Worm (Caenorhabditis elegans): ENCODE data around the gene ins-39.

Gene ins-39

DNA sequence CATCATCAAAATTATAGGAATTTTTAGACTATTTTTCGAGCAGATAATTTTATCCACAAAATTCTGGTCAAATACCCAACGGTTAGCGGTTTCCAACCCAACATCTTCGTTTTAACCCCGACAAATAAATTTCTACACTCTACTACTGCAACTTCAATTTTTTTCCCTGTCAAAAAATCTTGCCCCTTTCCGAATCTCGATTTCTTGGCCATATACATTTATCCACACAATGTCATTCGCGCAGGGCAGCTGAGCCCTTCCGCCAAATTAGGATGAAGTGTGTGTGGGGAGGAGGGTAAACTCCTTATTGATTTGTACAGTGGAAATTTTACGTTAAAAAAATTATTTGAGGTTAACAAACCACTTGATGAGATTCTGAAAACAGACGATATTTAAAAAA lies 597 bp upstream of the ins-39 start (continued):
- peak; percentile 79 to 87 for TF ChIP-seq efl-1 (optimal IDR thresholded peaks at IDR 0.05)
- peak; percentile 36 to 92 for TF ChIP-seq efl-1 (GFP tag; optimal IDR thresholded peaks at IDR 0.05 in 1 of 2)
- peak; percentile 92 for TF ChIP-seq unc-130 (tag; optimal IDR thresholded peaks at IDR 0.05)
- peak; percentile 98 for TF ChIP-seq C16A3.4 (tag; optimal IDR thresholded peaks at IDR 0.05)
- TF ChIP-seq tlp-1 (tag; optimal IDR thresholded peaks at IDR 0.05) = no peak
- peak; percentile 46 for TF ChIP-seq blmp-1 (tag; optimal IDR thresholded peaks at IDR 0.05)
- TF ChIP-seq nhr-47 (tag; optimal IDR thresholded peaks at IDR 0.05) = peak; percentile 99

DNA sequence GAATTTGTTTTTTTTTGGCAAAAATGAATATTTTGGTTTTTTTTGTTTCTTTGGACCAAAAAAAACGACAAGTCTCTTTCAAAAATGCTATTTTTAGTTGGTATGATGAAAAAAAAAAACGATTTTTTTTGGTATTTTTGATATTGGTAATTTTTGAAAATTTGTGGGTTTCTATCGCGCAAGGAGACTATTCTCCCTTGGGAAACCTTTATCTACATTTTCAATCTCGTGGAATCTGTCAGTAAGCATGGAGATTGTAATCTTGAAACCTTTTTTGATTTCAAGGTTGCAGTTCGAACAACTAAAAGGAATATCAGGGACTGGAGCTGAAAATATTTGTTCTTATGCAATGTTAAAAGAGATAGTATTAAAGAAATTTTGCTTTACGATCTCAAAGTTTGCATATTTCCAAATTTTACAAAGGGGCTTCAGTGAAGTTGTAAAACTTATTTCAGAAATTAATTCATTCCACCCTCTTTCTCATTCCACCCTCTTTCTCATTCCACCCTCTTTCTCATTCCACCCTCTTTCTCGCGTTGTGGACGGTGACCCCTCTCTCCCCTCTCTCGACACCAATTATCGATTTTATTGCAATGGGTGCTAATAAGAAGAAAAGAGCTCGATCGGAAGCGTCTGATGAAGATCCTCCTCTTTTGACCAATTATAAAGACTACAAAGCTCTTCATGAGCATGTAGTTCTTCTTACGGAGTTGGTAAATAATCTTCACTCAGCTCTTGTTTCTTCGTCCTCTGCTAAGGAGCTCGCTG lies 5.1 kb downstream of the ins-39 start:
- TF ChIP-seq nhr-71 (tag; optimal IDR thresholded peaks at IDR 0.05) (peak; percentile 13), nhr-20 (tag; optimal IDR thresholded peaks at IDR 0.05) (peak; percentile 19), mep-1 (tag; optimal IDR thresholded peaks at IDR 0.05) (peak; percentile 20), ama-1 (optimal IDR thresholded peaks at IDR 0.05) (no peak), Y116A8C.19 (tag; optimal IDR thresholded peaks at IDR 0.05; ENCODE audit: borderline replicate concordance) (no peak), unc-98 (GFP tag; IDR thresholded peaks at IDR 0.05) (no peak), skn-1 (tag; optimal IDR thresholded peaks at IDR 0.05) (peak; percentile 61), tlp-1 (tag; optimal IDR thresholded peaks at IDR 0.05) (no peak), isw-1 (GFP tag; IDR thresholded peaks at IDR 0.05) (no peak), sup-37 (GFP tag; optimal IDR thresholded peaks at IDR 0.05) (no peak), nhr-47 (tag; optimal IDR thresholded peaks at IDR 0.05) (peak; percentile 62), ceh-82 (tag; optimal IDR thresholded peaks at IDR 0.05) (peak in 1 of 3 experiments; percentile 12), mef-2 (tag; optimal IDR thresholded peaks at IDR 0.05) (no peak), hlh-17 (GFP tag; optimal IDR thresholded peaks at IDR 0.05; ENCODE audit: borderline replicate concordance) (no peak), fkh-10 (GFP tag; optimal IDR thresholded peaks at IDR 0.05) (no peak), lsy-2 (tag; optimal IDR thresholded peaks at IDR 0.05) (peak in 1 of 2 experiments; percentile 27), dpl-1 (GFP tag; optimal IDR thresholded peaks at IDR 0.05) (no peak), nhr-19 (GFP tag; conservative IDR thresholded peaks at IDR 0.05) (no peak), lin-39 (tag; optimal IDR thresholded peaks at IDR 0.05) (peak; percentile 27), zip-4 (GFP tag; optimal IDR thresholded peaks at IDR 0.05) (no peak), nhr-90 (tag; optimal IDR thresholded peaks at IDR 0.05; ENCODE audit: poor library complexity) (peak; percentile 51), nhr-85 (tag) (peak; percentile 54), nhr-76 (tag; optimal IDR thresholded peaks at IDR 0.05) (no peak), dsc-1 (tag; optimal IDR thresholded peaks at IDR 0.05) (peak; percentile 50), lin-14 (GFP tag; optimal IDR thresholded peaks at IDR 0.05) (peak; percentile 43), tbx-2 (tag; optimal IDR thresholded peaks at IDR 0.05) (peak; percentile 4), ceh-8 (GFP tag; optimal IDR thresholded peaks at IDR 0.05) (no peak), snu-23 (GFP tag; optimal IDR thresholded peaks at IDR 0.05) (peak; percentile 67), pag-3 (tag; optimal IDR thresholded peaks at IDR 0.05; ENCODE audit: borderline replicate concordance, insufficient read depth) (no peak), C16A3.4 (tag; optimal IDR thresholded peaks at IDR 0.05) (peak; percentile 19), zag-1 (tag; optimal IDR thresholded peaks at IDR 0.05) (no peak)

DNA sequence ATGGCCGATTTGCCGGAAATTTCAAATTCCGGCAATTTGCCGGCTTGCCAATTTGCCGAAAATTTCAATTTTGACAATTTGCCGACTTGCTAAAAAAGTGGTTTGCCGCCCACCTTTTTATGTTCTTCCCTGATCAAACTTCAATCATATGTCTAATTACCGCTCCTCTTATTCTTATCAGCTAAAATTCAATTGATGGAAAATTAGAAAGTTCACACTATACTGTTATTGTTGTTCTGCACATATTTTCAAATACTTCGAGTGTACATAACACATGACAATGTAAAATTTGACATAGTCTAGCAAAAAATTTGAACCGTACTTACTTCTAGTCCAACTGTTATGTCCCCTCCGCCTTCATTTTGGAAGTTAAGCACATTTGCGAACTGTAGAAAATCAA lies 6.4 kb downstream of the ins-39 start:
- no peak for TF ChIP-seq pag-3 (tag; optimal IDR thresholded peaks at IDR 0.05; ENCODE audit: borderline replicate concordance, insufficient read depth)
- peak; percentile 29 for TF ChIP-seq elt-2 (tag; optimal IDR thresholded peaks at IDR 0.05)

DNA sequence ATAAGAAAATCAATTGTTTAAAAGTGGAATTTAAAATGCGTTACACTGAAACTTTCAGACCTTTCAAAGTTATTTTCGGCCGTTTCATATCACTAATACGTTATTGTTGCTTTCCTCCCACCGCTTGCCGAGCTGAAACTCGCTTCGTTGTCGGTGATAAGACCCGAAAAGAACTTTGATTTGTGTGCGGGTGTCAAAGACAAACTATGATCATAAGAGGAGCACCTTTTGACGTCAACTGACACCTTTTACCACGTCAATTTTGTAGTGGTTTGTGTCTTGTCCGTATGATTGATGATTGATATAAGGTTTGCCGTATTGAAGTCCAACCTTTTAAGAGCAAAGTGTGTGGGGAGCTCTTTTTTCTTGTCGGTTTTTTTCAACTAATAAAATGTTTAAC lies 7.2 kb downstream of the ins-39 start, which contains the start of gene ttr-37:
Gene ttr-37 (minus strand): TSS at position 167 of the 400 bp plus-strand sequence.
- TF ChIP-seq elt-2 (tag; optimal IDR thresholded peaks at IDR 0.05) = peak; percentile 87
- no peak for TF ChIP-seq pag-3 (tag; optimal IDR thresholded peaks at IDR 0.05; ENCODE audit: borderline replicate concordance, insufficient read depth)
- peak; percentile 31 for TF ChIP-seq nhr-71 (tag; optimal IDR thresholded peaks at IDR 0.05)
- TF ChIP-seq unc-98 (GFP tag; IDR thresholded peaks at IDR 0.05) = no peak
- TF ChIP-seq nhr-90 (tag; optimal IDR thresholded peaks at IDR 0.05; ENCODE audit: poor library complexity) = peak; percentile 19
- peak in 1 of 2 experiments; percentile 56 for TF ChIP-seq lin-35 (GFP tag; optimal IDR thresholded peaks at IDR 0.05)
- no peak for TF ChIP-seq tbx-2 (tag; optimal IDR thresholded peaks at IDR 0.05)
- peak; percentile 25 for TF ChIP-seq nhr-20 (tag; optimal IDR thresholded peaks at IDR 0.05)

Measured in whole organism, L1 larva.